Worm (Caenorhabditis elegans) whole organism, late embryonic: Measurements from ENCODE around the gene srlf-37.

Experiments used
- C08G9.2 ChIP-seq: sonication (generic microtip); optimal IDR thresholded peaks from 2 replicates; lab custom pipeline; 2016; ENCODE audit warnings: mild to moderate bottlenecking, missing genetic modification characterization, moderate library complexity, missing compliant biosample characterization
- C38D4.7 ChIP-seq: fragments of 200-800 bp; sonication (Bioruptor generic); optimal IDR thresholded peaks from 2 replicates; lab custom pipeline; 2018; ENCODE audit warnings: mild to moderate bottlenecking, missing genetic modification characterization, moderate library complexity, missing compliant biosample characterization
- F13H6.1 ChIP-seq: sonication (generic microtip); optimal IDR thresholded peaks from 2 replicates; lab custom pipeline; 2016; ENCODE audit warnings: missing genetic modification characterization, missing compliant biosample characterization
- K02D7.2 ChIP-seq: sonication (generic microtip); optimal IDR thresholded peaks from 2 replicates; lab custom pipeline; 2017; ENCODE audit warnings: mild to moderate bottlenecking, missing genetic modification characterization, missing compliant biosample characterization
- ceh-14 ChIP-seq: sonication (generic microtip); optimal IDR thresholded peaks from 2 replicates; lab custom pipeline; 2016; ENCODE audit warnings: missing genotype, missing genetic modification characterization, missing compliant biosample characterization
- ceh-18 ChIP-seq: sonication (generic microtip); optimal IDR thresholded peaks from 2 replicates; lab custom pipeline; 2016; ENCODE audit warnings: missing genetic modification characterization, missing compliant biosample characterization
- ceh-24 ChIP-seq: sonication (generic microtip); optimal IDR thresholded peaks from 2 replicates; lab custom pipeline; 2016; ENCODE audit warnings: mild to moderate bottlenecking, missing genetic modification characterization, missing compliant biosample characterization
- ceh-34 ChIP-seq: sonication (generic microtip); optimal IDR thresholded peaks from 2 replicates; lab custom pipeline; 2016; ENCODE audit warnings: mild to moderate bottlenecking, missing genetic modification characterization, missing compliant biosample characterization
- ceh-45 ChIP-seq: fragments of 200-800 bp; sonication (Bioruptor generic); IDR thresholded peaks from 2 replicates; pipeline ENCODE4 v1.3.6; 2022; ENCODE audit warnings: missing genetic modification reagents, missing genetic modification characterization, missing compliant biosample characterization
- ceh-9 ChIP-seq: sonication (generic microtip); optimal IDR thresholded peaks from 2 replicates; lab custom pipeline; 2016; ENCODE audit warnings: mild to moderate bottlenecking, missing genetic modification characterization, inconsistent platforms, missing compliant biosample characterization
- dmd-4 ChIP-seq: sonication (generic microtip); optimal IDR thresholded peaks from 2 replicates; lab custom pipeline; 2016; ENCODE audit warnings: borderline replicate concordance, missing genetic modification characterization, missing compliant biosample characterization
- elt-2 ChIP-seq: sonication (generic microtip); optimal IDR thresholded peaks from 2 replicates; lab custom pipeline; 2016; ENCODE audit warnings: missing genetic modification reagents, missing genetic modification characterization, missing compliant biosample characterization
- elt-4 ChIP-seq: sonication (generic microtip); optimal IDR thresholded peaks from 2 replicates; lab custom pipeline; 2016; ENCODE audit warnings: missing genetic modification characterization, missing compliant biosample characterization
- ets-4 ChIP-seq: sonication (generic microtip); optimal IDR thresholded peaks from 2 replicates; lab custom pipeline; 2016; ENCODE audit warnings: missing genetic modification characterization, missing compliant biosample characterization
- fax-1 ChIP-seq: sonication (generic microtip); optimal IDR thresholded peaks from 2 replicates; lab custom pipeline; 2016; ENCODE audit warnings: missing genotype, missing genetic modification characterization, missing compliant biosample characterization
- fkh-10 ChIP-seq: fragments of 150-350 bp; optimal IDR thresholded peaks from 2 replicates; lab custom pipeline; 2014; ENCODE audit warnings: missing biosample characterization, missing genetic modification reagents, missing genetic modification characterization
- fkh-6 ChIP-seq: sonication (generic microtip); optimal IDR thresholded peaks from 2 replicates; lab custom pipeline; 2016; ENCODE audit warnings: missing genetic modification characterization, missing compliant biosample characterization
- gmeb-2 ChIP-seq: sonication (generic microtip); optimal IDR thresholded peaks from 2 replicates; lab custom pipeline; 2016; ENCODE audit warnings: missing genetic modification characterization, inconsistent platforms, missing compliant biosample characterization
- hlh-13 ChIP-seq: fragments of 200-800 bp; sonication (Bioruptor generic); optimal IDR thresholded peaks from 2 replicates; lab custom pipeline; 2018; ENCODE audit warnings: mild to moderate bottlenecking, missing genetic modification characterization, missing compliant biosample characterization
- hlh-6 ChIP-seq: sonication (generic microtip); optimal IDR thresholded peaks from 2 replicates; lab custom pipeline; 2016; ENCODE audit warnings: missing genotype, missing genetic modification characterization, missing compliant biosample characterization
- madf-2 ChIP-seq: sonication (generic microtip); optimal IDR thresholded peaks from 2 replicates; lab custom pipeline; 2017; ENCODE audit warnings: missing genetic modification characterization, missing compliant biosample characterization
- nfya-1 ChIP-seq: sonication (generic microtip); optimal IDR thresholded peaks from 2 replicates; lab custom pipeline; 2017; ENCODE audit warnings: missing genetic modification characterization, mild to moderate bottlenecking, missing compliant biosample characterization, antibody characterized with exemption, moderate library complexity
- nhr-11 ChIP-seq: fragments of 150-350 bp; optimal IDR thresholded peaks from 2 replicates; lab custom pipeline; 2014; ENCODE audit warnings: missing biosample characterization, missing genetic modification characterization
- nhr-232 ChIP-seq: sonication (generic microtip); optimal IDR thresholded peaks from 2 replicates; lab custom pipeline; 2016; ENCODE audit warnings: missing genetic modification characterization, missing compliant biosample characterization
- npax-4 ChIP-seq: sonication (generic microtip); optimal IDR thresholded peaks from 2 replicates; lab custom pipeline; 2016; ENCODE audit warnings: missing genetic modification characterization, missing compliant biosample characterization
- pag-3 ChIP-seq: sonication (generic microtip); optimal IDR thresholded peaks from 2 replicates; lab custom pipeline; 2016; ENCODE audit warnings: missing compliant biosample characterization, missing genetic modification characterization, borderline replicate concordance
- pat-9 ChIP-seq: fragments of 200-800 bp; sonication (Bioruptor generic); optimal IDR thresholded peaks from 2 replicates; lab custom pipeline; 2018; ENCODE audit warnings: mild to moderate bottlenecking, missing genetic modification characterization, moderate library complexity, missing compliant biosample characterization
- pha-2 ChIP-seq: sonication (generic microtip); optimal IDR thresholded peaks from 2 replicates; lab custom pipeline; 2017; ENCODE audit warnings: mild to moderate bottlenecking, missing genetic modification characterization, missing compliant biosample characterization
- pha-4 ChIP-seq: fragments of 150-350 bp; optimal IDR thresholded peaks from 2 replicates; lab custom pipeline; 2018; ENCODE audit warnings: missing biosample characterization, missing genetic modification reagents, missing genetic modification characterization
- pros-1 ChIP-seq: fragments of 150-350 bp; optimal IDR thresholded peaks from 2 replicates; lab custom pipeline; 2014; ENCODE audit warnings: missing biosample characterization, missing genetic modification reagents, missing genetic modification characterization
- rnt-1 ChIP-seq: sonication (generic microtip); optimal IDR thresholded peaks from 2 replicates; lab custom pipeline; 2016; ENCODE audit warnings: missing genetic modification characterization, missing compliant biosample characterization
- sox-4 ChIP-seq: sonication (generic microtip); optimal IDR thresholded peaks from 2 replicates; lab custom pipeline; 2017; ENCODE audit warnings: mild to moderate bottlenecking, missing genetic modification characterization, inconsistent platforms, missing compliant biosample characterization
- tbx-2 ChIP-seq: sonication (generic microtip); optimal IDR thresholded peaks from 2 replicates; lab custom pipeline; 2016; ENCODE audit warnings: missing genetic modification characterization, missing compliant biosample characterization
- unc-42 ChIP-seq: sonication (generic microtip); optimal IDR thresholded peaks from 2 replicates; lab custom pipeline; 2016; ENCODE audit warnings: missing genotype, missing genetic modification characterization, missing compliant biosample characterization
- unc-86 ChIP-seq: sonication (generic microtip); optimal IDR thresholded peaks from 2 replicates; lab custom pipeline; 2016; ENCODE audit warnings: missing genetic modification characterization, missing compliant biosample characterization
- ztf-16 ChIP-seq: sonication (generic microtip); optimal IDR thresholded peaks from 2 replicates; lab custom pipeline; 2017; ENCODE audit warnings: missing genetic modification characterization, missing compliant biosample characterization

srlf-37 gene

ce11 chrV:634855-635254, 30.9 kb upstream of the srlf-37 start, which contains the start of gene F48G7.10:
Gene F48G7.10, minus strand, starts transcription at chrV:634955.
- TF ChIP-seq ceh-14 (tag; lab: Kevin White, UChicago) (no peak), elt-4 (tag; lab: Kevin White, UChicago) (no peak), K02D7.2 (tag; lab: Kevin White, UChicago) (no peak), C38D4.7 (no peak), F13H6.1 (tag; lab: Kevin White, UChicago) (no peak), C08G9.2 (no peak), fkh-10 (no peak), elt-2 (tag; lab: Kevin White, UChicago) (no peak), tbx-2 (tag; lab: Kevin White, UChicago) (no peak), ceh-9 (no peak), unc-42 (tag; lab: Kevin White, UChicago) (no peak), pag-3 (tag; lab: Kevin White, UChicago) (no peak), pat-9 (no peak)

- TF ChIP-seq ceh-24 (no peak), gmeb-2 (no peak), pha-4 (tag; lab: Kevin White, UChicago) (no peak), dmd-4 (tag; lab: Kevin White, UChicago) (no peak), rnt-1 (tag; lab: Kevin White, UChicago) (no peak), elt-2 (tag; lab: Kevin White, UChicago) (no peak), C08G9.2 (no peak), npax-4 (tag; lab: Kevin White, UChicago) (no peak), madf-2 (tag; lab: Kevin White, UChicago) (no peak), pha-2 (tag; lab: Kevin White, UChicago) (no peak), fkh-6 (no peak), ceh-9 (no peak), nhr-232 (no peak), ceh-18 (tag; lab: Kevin White, UChicago) (no peak)
These were observed 27.8 kb upstream of the srlf-37 start for ce11 chrV:631832-632231.

ce11 chrV:628527-628926, 24.5 kb upstream of the srlf-37 start, which contains the start of gene F48G7.9:
Gene F48G7.9, minus strand, starts transcription at chrV:628627.
- TF ChIP-seq ceh-9 (no peak), hlh-13 (GFP tag; lab: Kevin White, UChicago) (no peak), nfya-1 (tag; lab: Kevin White, UChicago) (no peak), gmeb-2 (no peak), ceh-45 (GFP tag; lab: Robert Waterston, UW) (no peak), tbx-2 (tag; lab: Kevin White, UChicago) (no peak), ceh-34 (tag; lab: Kevin White, UChicago) (no peak), ztf-16 (tag; lab: Kevin White, UChicago) (no peak), fax-1 (tag; lab: Kevin White, UChicago) (no peak), ets-4 (tag; lab: Kevin White, UChicago) (no peak), nhr-11 (tag; lab: Kevin White, UChicago) (no peak), K02D7.2 (tag; lab: Kevin White, UChicago) (no peak), hlh-6 (tag; lab: Kevin White, UChicago) (no peak)

- TF ChIP-seq sox-4 (tag; lab: Kevin White, UChicago) (no peak), unc-86 (tag; lab: Kevin White, UChicago) (no peak), nhr-232 (no peak), ztf-16 (tag; lab: Kevin White, UChicago) (no peak), pros-1 (tag; lab: Kevin White, UChicago) (no peak), pag-3 (tag; lab: Kevin White, UChicago) (no peak)
These were observed 23.6 kb upstream of the srlf-37 start, which contains the start of gene F48G7.8 for ce11 chrV:627585-627984. Gene F48G7.8, minus strand, starts transcription at chrV:627685.
